Fruit fly (Drosophila melanogaster): Measurements from ENCODE around the gene CG34043.
A peak's percentile ranks its signal among the peaks of the same experiment; 100 is the strongest.

Gene CG34043

dm6 chr2L:10250441-10250847 lies 30.2 kb downstream of the CG34043 start, which contains the start of the genes bsk and CG31717 (continued):
- TF ChIP-seq CG13894 (tag; optimal IDR thresholded peaks at IDR 0.05), result no peak
- TF ChIP-seq Dfd (GFP tag; optimal IDR thresholded peaks at IDR 0.05), result no peak
- TF ChIP-seq CG18764 (GFP tag; optimal IDR thresholded peaks at IDR 0.05), result no peak
- no peak for TF ChIP-seq CG9817 (tag; optimal IDR thresholded peaks at IDR 0.05)
- no peak for TF ChIP-seq croc (GFP tag; conservative IDR thresholded peaks at IDR 0.05)
- TF ChIP-seq cad (GFP tag; optimal IDR thresholded peaks at IDR 0.05), result no peak
- TF ChIP-seq dysf (GFP tag; IDR thresholded peaks at IDR 0.05), result no peak
- TF ChIP-seq Fer3 (tag; optimal IDR thresholded peaks at IDR 0.05), result no peak
- no peak for TF ChIP-seq CG6254 (GFP tag; optimal IDR thresholded peaks at IDR 0.05)
- no peak for TF ChIP-seq Spps (tag; optimal IDR thresholded peaks at IDR 0.05)
- no peak for TF ChIP-seq CG2202 (tag; optimal IDR thresholded peaks at IDR 0.05)
- no peak for TF ChIP-seq ro (GFP tag; IDR thresholded peaks at IDR 0.05)
- TF ChIP-seq Myb (GFP tag; optimal IDR thresholded peaks at IDR 0.05), result no peak
- TF ChIP-seq H15 (GFP tag; IDR thresholded peaks at IDR 0.05), result no peak
- TF ChIP-seq CG1603 (tag; optimal IDR thresholded peaks at IDR 0.05), result peak; percentile 93
- no peak for TF ChIP-seq Mes4 (GFP tag; optimal IDR thresholded peaks at IDR 0.05)
- TF ChIP-seq bigmax (GFP tag; optimal IDR thresholded peaks at IDR 0.05), result no peak
- TF ChIP-seq al (GFP tag; IDR thresholded peaks at IDR 0.05), result no peak
- no peak for TF ChIP-seq CG12391 (tag; optimal IDR thresholded peaks at IDR 0.05)
- TF ChIP-seq Sox100B (GFP tag; optimal IDR thresholded peaks at IDR 0.05), result no peak
- TF ChIP-seq Neu2 (GFP tag; optimal IDR thresholded peaks at IDR 0.05; ENCODE audit: borderline replicate concordance), result no peak
- no peak for TF ChIP-seq HLHmδ (GFP tag; optimal IDR thresholded peaks at IDR 0.05)
- TF ChIP-seq CG17186 (GFP tag; optimal IDR thresholded peaks at IDR 0.05), result no peak
- TF ChIP-seq seq (GFP tag; IDR thresholded peaks at IDR 0.05), result no peak
- no peak for TF ChIP-seq Lpt (GFP tag; optimal IDR thresholded peaks at IDR 0.05)
- TF ChIP-seq CG7745 (tag; optimal IDR thresholded peaks at IDR 0.05), result no peak
- no peak for TF ChIP-seq CG13424 (tag; optimal IDR thresholded peaks at IDR 0.05)
- no peak for TF ChIP-seq trh (GFP tag; optimal IDR thresholded peaks at IDR 0.05)
- no peak for TF ChIP-seq Dad (GFP tag; optimal IDR thresholded peaks at IDR 0.05)
- no peak for TF ChIP-seq Meics (GFP tag; optimal IDR thresholded peaks at IDR 0.05)
- TF ChIP-seq zen2 (GFP tag; IDR thresholded peaks at IDR 0.05; ENCODE audit: partially characterized antibody), result no peak; the same call in 2 of the 3 replicates
- no peak for TF ChIP-seq chinmo (GFP tag; IDR thresholded peaks at IDR 0.05; ENCODE audit: partially characterized antibody)
- TF ChIP-seq ash1 (GFP tag; optimal IDR thresholded peaks at IDR 0.05), result no peak
- no peak for TF ChIP-seq twi (tag; optimal IDR thresholded peaks at IDR 0.05)
- TF ChIP-seq CG3065 (GFP tag; optimal IDR thresholded peaks at IDR 0.05), result no peak
- TF ChIP-seq CG33213 (GFP tag; optimal IDR thresholded peaks at IDR 0.05), result no peak
- peak; percentile 67 for TF ChIP-seq Med (GFP tag)
- TF ChIP-seq wor (GFP tag; IDR thresholded peaks at IDR 0.05), result no peak
- TF ChIP-seq wek (GFP tag; optimal IDR thresholded peaks at IDR 0.05), result no peak
- TF ChIP-seq CG8089 (GFP tag; optimal IDR thresholded peaks at IDR 0.05), result no peak
- TF ChIP-seq CG6683 (GFP tag; optimal IDR thresholded peaks at IDR 0.05), result no peak
- no peak for TF ChIP-seq bowl (GFP tag; IDR thresholded peaks at IDR 0.05)
- TF ChIP-seq bbx (GFP tag; IDR thresholded peaks at IDR 0.05; ENCODE audit: partially characterized antibody), result no peak; the same call in 1 of the 2 replicates
- TF ChIP-seq lbe (GFP tag; optimal IDR thresholded peaks at IDR 0.05), result peak; percentile 14
- TF ChIP-seq CG5245 (GFP tag; optimal IDR thresholded peaks at IDR 0.05), result no peak
- TF ChIP-seq Fer2 (tag; optimal IDR thresholded peaks at IDR 0.05), result no peak
- no peak for TF ChIP-seq jigr1 (GFP tag; IDR thresholded peaks at IDR 0.05)
- TF ChIP-seq Hand (GFP tag; optimal IDR thresholded peaks at IDR 0.05), result no peak
- TF ChIP-seq CG17568 (GFP tag; optimal IDR thresholded peaks at IDR 0.05), result no peak
- TF ChIP-seq sc (optimal IDR thresholded peaks at IDR 0.05), result no peak
- TF ChIP-seq sc (GFP tag; optimal IDR thresholded peaks at IDR 0.05), result no peak
- no peak for TF ChIP-seq CG31224 (GFP tag; IDR thresholded peaks at IDR 0.05)
